Worm (Caenorhabditis elegans): ENCODE measurements around the gene ZK896.5.
A peak's percentile ranks its signal among the peaks of the same experiment; 100 is the strongest.

- TF ChIP-seq lsy-2 (tag; optimal IDR thresholded peaks at IDR 0.05) (no peak), unc-62 (GFP tag; optimal IDR thresholded peaks at IDR 0.05) (no peak), snpc-4 (tag; optimal IDR thresholded peaks at IDR 0.05) (no peak), fos-1 (tag; optimal IDR thresholded peaks at IDR 0.05) (peak; percentile 86), skn-1 (tag; optimal IDR thresholded peaks at IDR 0.05) (no peak), ceh-16 (tag; optimal IDR thresholded peaks at IDR 0.05) (no peak)
Measured at ce11 chrIV:12909871-12910270, 30.4 kb upstream of the ZK896.5 start, which contains the start of gene K08D8.4.

All from whole organism, L2 larva.